Fruit fly (Drosophila melanogaster): ENCODE results near the gene CG6686.

The CG6686 gene

DNA sequence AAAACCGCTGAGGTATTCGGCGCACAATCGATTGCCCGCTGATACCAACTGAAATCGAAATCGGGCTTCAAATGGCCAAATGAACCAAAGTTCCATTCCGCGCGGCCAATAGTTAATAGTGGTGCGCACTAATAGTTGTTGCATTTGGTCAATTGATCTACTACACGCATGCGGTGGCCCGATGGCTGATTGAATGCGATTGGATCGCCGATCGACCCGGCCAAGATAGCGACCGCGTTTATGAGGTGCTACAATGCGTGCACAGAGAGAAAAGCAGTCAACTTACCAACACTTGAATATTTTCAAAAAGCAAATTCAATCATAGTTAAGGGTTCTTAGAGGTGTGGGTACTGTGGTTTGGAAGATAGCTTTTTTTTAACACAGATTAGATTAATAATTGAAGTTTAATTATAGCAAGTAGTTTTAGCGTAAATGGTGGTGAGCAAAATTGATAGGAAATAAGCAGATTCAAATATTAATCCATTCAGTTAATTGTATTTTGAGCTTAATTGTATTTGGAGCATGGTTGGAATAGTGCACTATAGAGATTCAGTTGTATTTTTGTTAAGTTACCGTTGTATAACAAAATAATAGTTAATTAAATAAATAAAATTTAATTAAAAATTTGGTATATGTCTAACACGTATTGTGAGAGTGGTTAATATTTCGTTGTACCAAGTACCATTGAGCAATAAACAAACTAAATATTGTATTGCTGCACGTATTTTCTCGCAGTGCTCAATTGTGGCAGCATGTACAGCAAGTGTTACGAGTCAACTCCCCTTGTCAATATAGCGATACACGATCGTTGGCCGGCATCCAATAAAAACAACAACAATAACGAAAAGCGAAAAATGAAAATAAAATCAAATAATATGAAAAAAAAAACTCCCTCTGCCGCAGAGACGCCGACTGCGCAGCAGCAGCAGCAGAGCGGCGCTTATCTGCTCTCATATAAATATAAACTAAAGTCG, 38.9 kb upstream of the CG6686 start (continued):
- TF ChIP-seq sens-2 (GFP tag; IDR thresholded peaks at IDR 0.05), result no peak
- peak; percentile 27 for TF ChIP-seq bab2 (GFP tag; optimal IDR thresholded peaks at IDR 0.05)
- TF ChIP-seq jing (GFP tag; optimal IDR thresholded peaks at IDR 0.05), result no peak
- no peak for TF ChIP-seq Dll (GFP tag; IDR thresholded peaks at IDR 0.05; ENCODE audit: partially characterized antibody)
- peak; percentile 45 for TF ChIP-seq sob (GFP tag; IDR thresholded peaks at IDR 0.05)
- no peak for TF ChIP-seq slp2 (GFP tag; optimal IDR thresholded peaks at IDR 0.05)
- TF ChIP-seq CG4617 (GFP tag; optimal IDR thresholded peaks at IDR 0.05; ENCODE audit: borderline replicate concordance), result no peak
- no peak for TF ChIP-seq CG9215 (GFP tag; IDR thresholded peaks at IDR 0.05)
- peak; percentile 34 for TF ChIP-seq CG6654 (GFP tag; optimal IDR thresholded peaks at IDR 0.05)
- peak; percentile 1 for TF ChIP-seq cwo (GFP tag; optimal IDR thresholded peaks at IDR 0.05)
- peak; percentile 37 to 40 for TF ChIP-seq chif (GFP tag; optimal IDR thresholded peaks at IDR 0.05)
- TF ChIP-seq ERR (GFP tag; optimal IDR thresholded peaks at IDR 0.05), result no peak
- peak; percentile 43 for TF ChIP-seq Vsx1 (GFP tag; optimal IDR thresholded peaks at IDR 0.05)
- no peak for TF ChIP-seq CG17912 (GFP tag; optimal IDR thresholded peaks at IDR 0.05)
- peak; percentile 32 for TF ChIP-seq CG13296 (GFP tag; optimal IDR thresholded peaks at IDR 0.05)
- TF ChIP-seq Rfx (GFP tag; IDR thresholded peaks at IDR 0.05), result peak; percentile 55
- TF ChIP-seq CG7786 (GFP tag; optimal IDR thresholded peaks at IDR 0.05), result peak; percentile 32
- TF ChIP-seq E2f2 (GFP tag; IDR thresholded peaks at IDR 0.05), result peak; percentile 36
- peak; percentile 11 for TF ChIP-seq sug (tag; optimal IDR thresholded peaks at IDR 0.05)
- TF ChIP-seq CG5245 (GFP tag; optimal IDR thresholded peaks at IDR 0.05), result peak; percentile 30
- no peak for TF ChIP-seq GATAe (GFP tag; conservative IDR thresholded peaks at IDR 0.05)
- no peak for TF ChIP-seq CG7745 (tag; optimal IDR thresholded peaks at IDR 0.05)
- TF ChIP-seq Hmx (GFP tag; optimal IDR thresholded peaks at IDR 0.05), result no peak
- TF ChIP-seq Doc2 (GFP tag; IDR thresholded peaks at IDR 0.05), result no peak
- TF ChIP-seq kah (GFP tag; optimal IDR thresholded peaks at IDR 0.05), result peak; percentile 20
- TF ChIP-seq CHES-1-like (GFP tag; optimal IDR thresholded peaks at IDR 0.05), result peak; percentile 31
- no peak for TF ChIP-seq hb (GFP tag; IDR thresholded peaks at IDR 0.05; ENCODE audit: partially characterized antibody)
- TF ChIP-seq Six4 (GFP tag; optimal IDR thresholded peaks at IDR 0.05), result peak; percentile 44
- TF ChIP-seq CG12104 (GFP tag; optimal IDR thresholded peaks at IDR 0.05), result peak; percentile 36
- TF ChIP-seq CG13894 (tag; optimal IDR thresholded peaks at IDR 0.05), result peak; percentile 1
- 0 out of 2 replicates have a peak, but pooled peaks have one; percentile 25 for TF ChIP-seq CG43689 (GFP tag; IDR thresholded peaks at IDR 0.05)
- no peak for TF ChIP-seq CG7987 (GFP tag; optimal IDR thresholded peaks at IDR 0.05)
- no peak for TF ChIP-seq caup (GFP tag; optimal IDR thresholded peaks at IDR 0.05; ENCODE audit: severe bottlenecking)
- peak; percentile 65 for TF ChIP-seq dysf (GFP tag; IDR thresholded peaks at IDR 0.05)
- TF ChIP-seq fd96Cb (tag; optimal IDR thresholded peaks at IDR 0.05), result peak; percentile 57
- no peak for TF ChIP-seq CG4707 (GFP tag; optimal IDR thresholded peaks at IDR 0.05)
- no peak for TF ChIP-seq HLH4C (GFP tag; IDR thresholded peaks at IDR 0.05; ENCODE audit: partially characterized antibody)
- peak; percentile 75 for TF ChIP-seq Med (GFP tag)
- TF ChIP-seq Lhr (GFP tag; optimal IDR thresholded peaks at IDR 0.05), result peak; percentile 8
- TF ChIP-seq schlank (tag; optimal IDR thresholded peaks at IDR 0.05), result no peak
- peak; percentile 62 for TF ChIP-seq lmd (GFP tag; IDR thresholded peaks at IDR 0.05)
- TF ChIP-seq Tbp (GFP tag; optimal IDR thresholded peaks at IDR 0.05), result no peak
- no peak for TF ChIP-seq Jarid2 (GFP tag; optimal IDR thresholded peaks at IDR 0.05)
- TF ChIP-seq CG10267 (tag; optimal IDR thresholded peaks at IDR 0.05), result peak; percentile 27
- TF ChIP-seq Hr39 (optimal IDR thresholded peaks at IDR 0.05), result no peak
- peak; percentile 52 for TF ChIP-seq Hsf (GFP tag; optimal IDR thresholded peaks at IDR 0.05)
- TF ChIP-seq CG17612 (GFP tag; IDR thresholded peaks at IDR 0.05), result peak; percentile 23; the same call in 1 of the 2 replicates
- TF ChIP-seq unc-4 (GFP tag; IDR thresholded peaks at IDR 0.05; ENCODE audit: partially characterized antibody), result no peak; the same call in 1 of the 2 replicates

Data from whole organism, embryonic.